Worm (Caenorhabditis elegans) whole organism, L3 larva: ENCODE results near the gene F12A10.9.

ENCODE experiments used
- ama-1 ChIP-seq: fragments of 150-350 bp; optimal IDR thresholded peaks from 2 replicates; lab custom pipeline; 2018
- egl-27 ChIP-seq: sonication (generic microtip); optimal IDR thresholded peaks from 4 replicates; lab custom pipeline; 2017; ENCODE audit warnings: missing biosample characterization, missing genetic modification reagents, missing genetic modification characterization
- elt-3 ChIP-seq, 3 experiments: fragments of 150-350 bp in 1 of 3; sonication (generic microtip) in 2 of 3; optimal IDR thresholded peaks; 2 replicates in 2 of 3; 4 replicates in 1 of 3; lab custom pipeline; 2014 to 2017; ENCODE audit warnings: missing biosample characterization in 3 of 3, missing genetic modification characterization in 3 of 3
- jun-1 ChIP-seq: fragments of 150-350 bp; optimal IDR thresholded peaks from 2 replicates; lab custom pipeline; 2014; ENCODE audit warnings: missing biosample characterization, missing genetic modification reagents, missing genetic modification characterization
- mdl-1 ChIP-seq: fragments of 150-350 bp; optimal IDR thresholded peaks from 2 replicates; lab custom pipeline; 2014; ENCODE audit warnings: missing biosample characterization, missing genetic modification characterization
- mml-1 ChIP-seq: fragments of 150-350 bp; sonication (generic microtip); optimal IDR thresholded peaks from 3 replicates; lab custom pipeline; 2014; ENCODE audit warnings: missing biosample characterization, missing genetic modification characterization
- nfya-1 ChIP-seq: sonication (generic microtip); optimal IDR thresholded peaks from 2 replicates; lab custom pipeline; 2017; ENCODE audit warnings: missing genetic modification characterization, mild to moderate bottlenecking, missing compliant biosample characterization, antibody characterized with exemption, moderate library complexity; ENCODE audit not compliant: insufficient read depth
- nhr-11 ChIP-seq: fragments of 150-350 bp; optimal IDR thresholded peaks from 2 replicates; lab custom pipeline; 2014; ENCODE audit warnings: missing biosample characterization, missing genetic modification characterization
- nhr-237 ChIP-seq: fragments of 150-350 bp; optimal IDR thresholded peaks from 2 replicates; lab custom pipeline; 2014; ENCODE audit warnings: missing biosample characterization, missing genetic modification characterization
- nhr-77 ChIP-seq: fragments of 150-350 bp; optimal IDR thresholded peaks from 2 replicates; lab custom pipeline; 2014; ENCODE audit warnings: missing biosample characterization, missing genetic modification characterization
- pha-4 ChIP-seq: fragments of 150-350 bp; optimal IDR thresholded peaks from 2 replicates; lab custom pipeline; 2014; ENCODE audit warnings: missing biosample characterization, missing genetic modification reagents, missing genetic modification characterization
- unc-62 ChIP-seq: fragments of 150-350 bp; sonication (generic microtip); optimal IDR thresholded peaks from 4 replicates; lab custom pipeline; 2014; ENCODE audit warnings: missing biosample characterization, missing genetic modification reagents, missing genetic modification characterization
- zag-1 ChIP-seq: fragments of 150-350 bp; optimal IDR thresholded peaks from 2 replicates; lab custom pipeline; 2014; ENCODE audit warnings: missing biosample characterization, missing genetic modification characterization
- ztf-11 ChIP-seq: fragments of 150-350 bp; optimal IDR thresholded peaks from 2 replicates; lab custom pipeline; 2014; ENCODE audit warnings: missing biosample characterization, missing genetic modification characterization

DNA sequence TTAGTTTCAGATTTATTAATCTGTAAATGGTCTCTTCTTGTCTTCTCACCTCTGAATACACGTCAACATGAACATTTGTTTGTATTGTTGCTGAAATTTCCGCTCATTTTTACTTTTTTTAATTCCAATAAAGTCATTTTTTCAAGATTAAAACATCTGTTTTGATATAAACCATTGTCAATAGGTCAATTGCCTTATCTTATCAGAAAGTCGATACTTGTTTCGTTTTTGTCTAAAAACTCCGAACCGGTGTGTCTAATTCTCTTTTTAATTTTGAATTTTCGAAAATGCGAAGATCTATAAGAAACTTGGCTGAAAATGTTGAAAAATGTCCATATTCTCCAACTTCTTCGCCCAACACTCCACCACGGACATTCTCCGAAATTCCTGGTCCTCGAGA lies 5.3 kb downstream of the F12A10.9 start, which contains the start of gene cyp-44A1:
- TF ChIP-seq egl-27 (tag; lab: Kevin White, UChicago) = no peak
- TF ChIP-seq jun-1 (tag; lab: Kevin White, UChicago) = no peak
- TF ChIP-seq nfya-1 (tag; lab: Kevin White, UChicago) = no peak
- no peak for TF ChIP-seq elt-3 (tag; optimal IDR thresholded peaks at IDR 0.05; lab: Kevin White, UChicago)
- no peak for TF ChIP-seq pha-4 (tag; lab: Kevin White, UChicago)
- TF ChIP-seq mml-1 (tag; lab: Kevin White, UChicago) = no peak
- TF ChIP-seq ztf-11 (tag; lab: Kevin White, UChicago) = no peak
- TF ChIP-seq nhr-237 (tag; lab: Kevin White, UChicago) = no peak
- no peak for TF ChIP-seq nhr-11 (tag; lab: Kevin White, UChicago)
- no peak for TF ChIP-seq nhr-77 (tag; lab: Kevin White, UChicago)
- TF ChIP-seq ama-1 (lab: Kevin White, UChicago) = no peak
- no peak for TF ChIP-seq zag-1 (tag; lab: Kevin White, UChicago)
- TF ChIP-seq unc-62 (GFP tag; lab: Kevin White, UChicago) = no peak
- no peak for TF ChIP-seq mdl-1 (tag; lab: Kevin White, UChicago)
